Fruit fly (Drosophila melanogaster): ENCODE results near the gene CG3213.
A peak's percentile ranks its signal among the peaks of the same experiment; 100 is the strongest.

CG3213 gene

DNA sequence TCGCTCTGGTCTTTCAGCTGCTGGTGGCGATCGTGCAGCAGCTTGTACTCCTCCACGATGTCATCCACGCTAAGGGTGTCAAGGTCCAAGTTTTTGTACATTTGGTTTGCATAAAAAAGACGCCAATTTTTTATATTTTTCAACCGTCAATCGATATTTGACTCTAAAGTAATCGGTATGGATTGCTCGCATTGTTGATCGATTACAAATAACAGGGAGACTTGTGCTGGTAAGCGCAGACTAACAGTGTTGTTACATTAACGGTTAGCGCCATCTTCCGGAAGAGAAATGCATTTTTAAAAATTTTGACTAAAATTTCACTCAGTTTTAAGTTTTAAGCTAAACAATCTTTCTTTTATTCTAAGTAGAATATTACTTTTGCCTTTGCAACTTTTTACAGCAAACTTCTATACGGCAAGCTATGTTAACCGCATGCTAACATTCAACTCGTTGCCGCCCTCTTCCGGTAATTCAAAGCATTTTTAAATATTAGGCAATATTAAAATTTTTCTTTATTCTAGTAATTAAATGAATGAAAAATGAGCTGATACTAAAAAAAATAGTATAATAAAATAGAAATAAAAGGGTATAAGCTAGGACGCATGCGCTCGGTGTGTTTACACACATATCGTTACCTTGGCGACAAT is 10.9 kb upstream of the CG3213 start, which contains the start of the genes Spindly and IFT57:
Gene Spindly (minus strand): TSS at position 132 of the 647 bp plus-strand sequence.
Gene IFT57 (plus strand): TSS at position 604 of the 647 bp plus-strand sequence.
- TF ChIP-seq dsf (GFP tag; optimal IDR thresholded peaks at IDR 0.05; ENCODE audit: borderline replicate concordance) (no peak), Myc (optimal IDR thresholded peaks at IDR 0.05) (peak; percentile 58)

- TF ChIP-seq dl (GFP tag; optimal IDR thresholded peaks at IDR 0.05; ENCODE audit: insufficient read depth in 1 of 2, partially characterized antibody in 2 of 2) (no peak), Dfd (GFP tag; optimal IDR thresholded peaks at IDR 0.05) (no peak), pan (optimal IDR thresholded peaks at IDR 0.05) (no peak), br (GFP tag; optimal IDR thresholded peaks at IDR 0.05) (no peak), HLH106 (tag; optimal IDR thresholded peaks at IDR 0.05) (no peak), CG9705 (GFP tag; optimal IDR thresholded peaks at IDR 0.05) (no peak), sv (GFP tag; optimal IDR thresholded peaks at IDR 0.05) (no peak), rgr (GFP tag; optimal IDR thresholded peaks at IDR 0.05) (no peak), Vsx2 (GFP tag; optimal IDR thresholded peaks at IDR 0.05; ENCODE audit: partially characterized antibody) (no peak), Mio (GFP tag; optimal IDR thresholded peaks at IDR 0.05) (no peak), sage (GFP tag; optimal IDR thresholded peaks at IDR 0.05) (no peak), Hnf4 (GFP tag; optimal IDR thresholded peaks at IDR 0.05) (no peak), N (GFP tag; optimal IDR thresholded peaks at IDR 0.05) (no peak), h (GFP tag; optimal IDR thresholded peaks at IDR 0.05) (no peak)
Observed at dm6 chr2L:3524729-3525181, 5.3 kb upstream of the CG3213 start, which contains the start of gene CG8852. CG8852 (plus strand) TSS chr2L:3525131.

dm6 chr2L:3523956-3524355 is 4.5 kb upstream of the CG3213 start, which contains the start of gene Sr-CIV:
Sr-CIV (minus strand) TSS chr2L:3524056.
- TF ChIP-seq Sp1 (GFP tag; optimal IDR thresholded peaks at IDR 0.05) (no peak), sage (GFP tag; optimal IDR thresholded peaks at IDR 0.05) (no peak), lola (GFP tag; optimal IDR thresholded peaks at IDR 0.05) (no peak), sv (GFP tag; optimal IDR thresholded peaks at IDR 0.05) (no peak), rgr (GFP tag; optimal IDR thresholded peaks at IDR 0.05) (no peak), dmrt93B (GFP tag; optimal IDR thresholded peaks at IDR 0.05) (no peak), ey (GFP tag; optimal IDR thresholded peaks at IDR 0.05) (no peak), h (GFP tag; optimal IDR thresholded peaks at IDR 0.05) (no peak), Myc (optimal IDR thresholded peaks at IDR 0.05) (no peak), foxo (GFP tag; optimal IDR thresholded peaks at IDR 0.05) (no peak), Jra (GFP tag; optimal IDR thresholded peaks at IDR 0.05) (no peak), Dfd (GFP tag; optimal IDR thresholded peaks at IDR 0.05) (no peak), br (GFP tag; optimal IDR thresholded peaks at IDR 0.05) (no peak), N (GFP tag; optimal IDR thresholded peaks at IDR 0.05) (no peak), OdsH (GFP tag; optimal IDR thresholded peaks at IDR 0.05) (no peak), Rel (GFP tag; optimal IDR thresholded peaks at IDR 0.05) (no peak), Rel (tag; optimal IDR thresholded peaks at IDR 0.05) (no peak), Hr83 (GFP tag; optimal IDR thresholded peaks at IDR 0.05; ENCODE audit: poor library complexity, severe bottlenecking) (no peak), Hnf4 (GFP tag; optimal IDR thresholded peaks at IDR 0.05) (no peak), dsf (GFP tag; optimal IDR thresholded peaks at IDR 0.05; ENCODE audit: borderline replicate concordance) (no peak)

DNA sequence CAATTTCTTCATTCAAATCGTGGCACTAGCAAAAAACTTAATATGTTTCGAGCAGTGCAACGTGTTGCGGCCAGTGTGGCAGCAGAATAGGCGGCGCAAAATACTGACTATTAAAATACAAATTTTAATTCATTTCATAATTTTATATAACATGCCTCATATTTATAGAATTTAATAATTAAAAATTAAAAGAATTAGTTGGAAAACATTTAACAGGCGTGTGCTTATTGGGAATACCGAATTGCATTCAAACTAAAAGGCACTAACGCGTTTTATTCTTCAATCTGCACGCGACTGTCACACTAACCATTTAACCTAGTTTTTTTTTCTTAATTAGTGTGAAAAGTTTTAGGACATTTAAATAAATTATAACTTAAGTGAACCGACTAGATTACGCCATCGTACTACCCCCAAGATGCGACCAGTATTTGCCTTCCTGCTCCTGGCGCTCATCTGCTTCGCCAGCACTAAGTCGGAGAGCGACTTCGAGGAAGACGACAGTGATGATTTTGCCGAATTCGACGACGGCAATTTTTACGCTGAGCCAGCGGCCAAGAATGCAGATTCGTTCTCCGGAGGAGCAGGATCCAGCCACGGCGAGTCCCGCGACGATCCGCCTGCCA is 4.8 kb downstream of the CG3213 start, which contains the start of the genes LeuRS and CG17593:
Gene LeuRS (minus strand): TSS at position 88 of the 623 bp plus-strand sequence.
Gene CG17593 (plus strand): TSS at position 304 of the 623 bp plus-strand sequence.
- TF ChIP-seq Rel (GFP tag; optimal IDR thresholded peaks at IDR 0.05) (no peak), Rel (tag; optimal IDR thresholded peaks at IDR 0.05) (no peak), Myc (optimal IDR thresholded peaks at IDR 0.05) (peak; percentile 33)

- TF ChIP-seq Mio (GFP tag; optimal IDR thresholded peaks at IDR 0.05) = no peak
- no peak for TF ChIP-seq Myc (optimal IDR thresholded peaks at IDR 0.05)
- TF ChIP-seq br (GFP tag; optimal IDR thresholded peaks at IDR 0.05) = no peak
- no peak for TF ChIP-seq h (GFP tag; optimal IDR thresholded peaks at IDR 0.05)
- TF ChIP-seq Sp1 (GFP tag; optimal IDR thresholded peaks at IDR 0.05) = no peak
- no peak for TF ChIP-seq Vsx2 (GFP tag; optimal IDR thresholded peaks at IDR 0.05; ENCODE audit: partially characterized antibody)
- TF ChIP-seq CG32264 (GFP tag; optimal IDR thresholded peaks at IDR 0.05) = no peak
- TF ChIP-seq Abd-B (GFP tag; optimal IDR thresholded peaks at IDR 0.05) = no peak
Observed at dm6 chr2L:3510002-3510401, 9.4 kb downstream of the CG3213 start, which contains the start of gene CG31954. CG31954 (minus strand) TSS chr2L:3510102.

Measured in whole organism, wandering third instar larva.